Fruit fly (Drosophila melanogaster) whole organism: ENCODE results near the gene CG7564.

Source experiments
- CG8478 ChIP-seq: fragments of >200 bp; optimal IDR thresholded peaks from 2 replicates; lab custom pipeline; 2018; ENCODE audit warnings: inconsistent platforms
- Dll ChIP-seq: fragments of >200 bp; optimal IDR thresholded peaks from 2 replicates; lab custom pipeline; 2017
- pan ChIP-seq: fragments of >200 bp; optimal IDR thresholded peaks from 2 replicates; lab custom pipeline; 2017
- psq ChIP-seq: fragments of >200 bp; optimal IDR thresholded peaks from 2 replicates; lab custom pipeline; 2017
- usp ChIP-seq: fragments of >200 bp; optimal IDR thresholded peaks from 2 replicates; lab custom pipeline; 2017; ENCODE audit warnings: missing biosample characterization, missing genetic modification characterization, mixed read lengths

DNA sequence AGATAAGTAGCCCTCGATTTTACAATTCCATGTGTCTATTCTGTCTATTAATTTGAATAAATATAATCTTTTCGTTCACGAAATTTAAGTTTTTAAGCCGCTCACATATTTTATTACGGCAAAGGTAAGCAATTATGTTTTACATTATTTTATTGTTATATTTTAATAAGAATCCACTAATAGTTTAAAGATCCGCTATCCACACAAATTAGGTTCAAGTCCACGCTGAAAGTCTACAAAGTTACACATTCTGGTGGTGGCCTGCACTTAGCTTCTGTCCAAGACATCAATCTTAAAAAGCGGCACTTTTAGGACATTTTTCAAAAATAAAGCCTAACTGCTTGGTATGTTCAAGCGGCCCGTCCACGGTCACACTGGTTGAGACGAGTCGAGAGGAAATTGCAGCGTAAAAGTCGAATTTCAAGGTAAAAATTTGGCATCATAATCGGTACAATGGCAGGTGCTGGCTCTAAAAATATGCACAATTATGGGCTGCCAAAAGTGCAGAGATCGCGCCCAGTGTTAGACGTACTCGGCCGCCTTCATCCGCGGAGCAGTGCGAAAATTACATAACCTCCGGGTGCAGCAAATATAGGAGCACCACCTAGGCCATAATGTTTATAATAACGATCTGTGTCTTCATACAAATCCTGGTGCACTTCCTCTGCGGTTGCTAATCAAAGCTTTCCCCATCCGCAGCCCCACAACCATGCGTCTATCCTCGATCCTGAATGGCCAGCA, 39.2 kb upstream of the CG7564 start, which contains the start of the genes UQCR-Q and CG46525:
- TF ChIP-seq pan (no peak), CG8478 (lab: Kevin White, UChicago) (no peak), usp (GFP tag; lab: Kevin White, UChicago) (no peak), Dll (lab: Kevin White, UChicago) (no peak), psq (lab: Kevin White, UChicago) (no peak)
